Fruit fly (Drosophila melanogaster): ENCODE results near the gene CG5555.

Gene CG5555

dm6 chr3R:19226137-19226873 is 46.0 kb upstream of the CG5555 start, which contains the start of gene vib (continued):
- no peak for TF ChIP-seq lov (optimal IDR thresholded peaks at IDR 0.05)
- TF ChIP-seq lov (GFP tag; IDR thresholded peaks at IDR 0.05) = no peak
- peak; percentile 95 for TF ChIP-seq Opbp (GFP tag; IDR thresholded peaks at IDR 0.05; ENCODE audit: partially characterized antibody)
- TF ChIP-seq CG12236 (GFP tag; optimal IDR thresholded peaks at IDR 0.05) = no peak
- peak; percentile 93 for TF ChIP-seq CG13287 (GFP tag; IDR thresholded peaks at IDR 0.05; ENCODE audit: partially characterized antibody)
- TF ChIP-seq Ets65A (GFP tag) = peak; percentile 52
- peak; percentile 79 for TF ChIP-seq CG2712 (tag; optimal IDR thresholded peaks at IDR 0.05)
- TF ChIP-seq CG10366 (GFP tag; IDR thresholded peaks at IDR 0.05) = peak; percentile 55
- peak; percentile 46 for TF ChIP-seq gfzf (GFP tag; optimal IDR thresholded peaks at IDR 0.05)
- no peak for TF ChIP-seq Abd-B (GFP tag; optimal IDR thresholded peaks at IDR 0.05)
- peak; percentile 10 for TF ChIP-seq Nf-YB (GFP tag; optimal IDR thresholded peaks at IDR 0.05)
- TF ChIP-seq chm (GFP tag; IDR thresholded peaks at IDR 0.05) = peak; percentile 43; the same call in 1 of the 2 replicates
- peak; percentile 1 to 61 for TF ChIP-seq dpn (GFP tag; optimal IDR thresholded peaks at IDR 0.05)
- TF ChIP-seq Med (GFP tag) = peak; percentile 91
- peak; percentile 49; the same call in 1 of the 2 replicates for TF ChIP-seq rib (GFP tag; IDR thresholded peaks at IDR 0.05)
- TF ChIP-seq pan (optimal IDR thresholded peaks at IDR 0.05) = no peak
- TF ChIP-seq pan (GFP tag; optimal IDR thresholded peaks at IDR 0.05 in 1 of 2, IDR thresholded peaks at IDR 0.05 in 1 of 2) = peak in 1 of 2 experiments; percentile 35
- TF ChIP-seq btn (GFP tag; optimal IDR thresholded peaks at IDR 0.05) = no peak
- TF ChIP-seq Fer1 (GFP tag; optimal IDR thresholded peaks at IDR 0.05) = peak; percentile 67
- no peak for TF ChIP-seq danr (GFP tag; IDR thresholded peaks at IDR 0.05)
- no peak for TF ChIP-seq CG10565 (GFP tag; optimal IDR thresholded peaks at IDR 0.05)
- no peak for TF ChIP-seq CG14965 (GFP tag; optimal IDR thresholded peaks at IDR 0.05; ENCODE audit: borderline replicate concordance)
- TF ChIP-seq hkb (optimal IDR thresholded peaks at IDR 0.05) = no peak
- peak; percentile 68 for TF ChIP-seq hkb (GFP tag; IDR thresholded peaks at IDR 0.05)
- peak; percentile 54 for TF ChIP-seq gsb-n (tag; optimal IDR thresholded peaks at IDR 0.05)
- no peak for TF ChIP-seq GATAe (GFP tag; conservative IDR thresholded peaks at IDR 0.05)
- TF ChIP-seq crol (GFP tag; IDR thresholded peaks at IDR 0.05) = no peak
- TF ChIP-seq unpg (GFP tag; optimal IDR thresholded peaks at IDR 0.05) = no peak
- no peak for TF ChIP-seq Usf (GFP tag; optimal IDR thresholded peaks at IDR 0.05)
- peak; percentile 48; the same call in 1 of the 4 replicates for TF ChIP-seq Gug (GFP tag; IDR thresholded peaks at IDR 0.05)
- TF ChIP-seq D19A (tag; optimal IDR thresholded peaks at IDR 0.05) = peak; percentile 65
- peak; percentile 40; the same call in 1 of the 2 replicates for TF ChIP-seq Drgx (GFP tag; IDR thresholded peaks at IDR 0.05)
- peak; percentile 68 for TF ChIP-seq CG6689 (GFP tag; IDR thresholded peaks at IDR 0.05)
- peak; percentile 10 for TF ChIP-seq HLH54F (GFP tag; optimal IDR thresholded peaks at IDR 0.05)
- TF ChIP-seq aop (GFP tag; IDR thresholded peaks at IDR 0.05) = no peak
- peak; percentile 95; the same call in 1 of the 2 replicates for TF ChIP-seq amos (GFP tag; IDR thresholded peaks at IDR 0.05; ENCODE audit: partially characterized antibody)
- no peak for TF ChIP-seq Awh (GFP tag; IDR thresholded peaks at IDR 0.05)
- TF ChIP-seq dati (GFP tag; IDR thresholded peaks at IDR 0.05) = no peak
- TF ChIP-seq stwl (tag; optimal IDR thresholded peaks at IDR 0.05) = peak; percentile 95
- no peak for TF ChIP-seq Mes4 (GFP tag; optimal IDR thresholded peaks at IDR 0.05)
- no peak for TF ChIP-seq gsb (GFP tag; IDR thresholded peaks at IDR 0.05)
- no peak for TF ChIP-seq Poxn (GFP tag; IDR thresholded peaks at IDR 0.05)
- TF ChIP-seq CG13894 (tag; optimal IDR thresholded peaks at IDR 0.05) = no peak
- TF ChIP-seq CG17328 (GFP tag; IDR thresholded peaks at IDR 0.05) = peak; percentile 53
- no peak for TF ChIP-seq CG15011 (GFP tag; optimal IDR thresholded peaks at IDR 0.05)
- TF ChIP-seq Dll (GFP tag; IDR thresholded peaks at IDR 0.05; ENCODE audit: partially characterized antibody) = peak; percentile 86
- TF ChIP-seq zfh1 (GFP tag; IDR thresholded peaks at IDR 0.05) = peak; percentile 66; the same call in 2 of the 3 replicates
- no peak for TF ChIP-seq slp2 (GFP tag; optimal IDR thresholded peaks at IDR 0.05)
- peak; percentile 17 for TF ChIP-seq CG10209 (GFP tag; optimal IDR thresholded peaks at IDR 0.05)
- no peak for TF ChIP-seq fu2 (GFP tag; optimal IDR thresholded peaks at IDR 0.05)
- TF ChIP-seq dm (GFP tag; optimal IDR thresholded peaks at IDR 0.05) = peak; percentile 25
